Worm (Caenorhabditis elegans): ENCODE results near the gene T20D4.11.
"Not testable (repeated sequence)": the region's sequence is repeated elsewhere in the genome, so short reads cannot be mapped to it uniquely, and the experiment has no call there.

The T20D4.11 gene

ce11 chrV:3399952-3400351 lies 1.5 kb downstream of the T20D4.11 start, which contains the start of gene T20D4.10:
T20D4.10 (plus strand) TSS chrV:3400252.
- not testable (repeated sequence) for TF ChIP-seq unc-62 (GFP tag; optimal IDR thresholded peaks at IDR 0.05)

ce11 chrV:3408602-3409001 lies 10.1 kb downstream of the T20D4.11 start, which contains the start of gene T20D4.7:
T20D4.7 (plus strand) TSS chrV:3408902.
- TF ChIP-seq unc-62 (GFP tag; optimal IDR thresholded peaks at IDR 0.05), result no peak

ce11 chrV:3409498-3409897 lies 11.0 kb downstream of the T20D4.11 start:
- no peak for TF ChIP-seq unc-62 (GFP tag; optimal IDR thresholded peaks at IDR 0.05)

- TF ChIP-seq unc-62 (GFP tag; optimal IDR thresholded peaks at IDR 0.05), result no peak
Measured at ce11 chrV:3410098-3410570, 11.6 kb downstream of the T20D4.11 start, which contains the start of gene arrd-22. arrd-22 (plus strand) TSS chrV:3410520.

ce11 chrV:3413010-3413409 lies 14.5 kb downstream of the T20D4.11 start, which contains the start of gene txt-11:
txt-11 (plus strand) TSS chrV:3413310.
- no peak for TF ChIP-seq unc-62 (GFP tag; optimal IDR thresholded peaks at IDR 0.05)

ce11 chrV:3417928-3418327 lies 19.4 kb downstream of the T20D4.11 start, which contains the start of gene T20D4.3:
T20D4.3 (plus strand) TSS chrV:3418228.
- no peak for TF ChIP-seq unc-62 (GFP tag; optimal IDR thresholded peaks at IDR 0.05)

ce11 chrV:3424341-3424740 lies 25.9 kb downstream of the T20D4.11 start, which contains the start of gene srab-21:
srab-21 (minus strand) TSS chrV:3424441.
- no peak for TF ChIP-seq unc-62 (GFP tag; optimal IDR thresholded peaks at IDR 0.05)

- no peak for TF ChIP-seq unc-62 (GFP tag; optimal IDR thresholded peaks at IDR 0.05)
Measured at ce11 chrV:3426076-3426475, 27.6 kb downstream of the T20D4.11 start, which contains the start of gene srab-22. srab-22 (plus strand) TSS chrV:3426376.

- no peak for TF ChIP-seq unc-62 (GFP tag; optimal IDR thresholded peaks at IDR 0.05)
Measured at ce11 chrV:3428697-3429096, 30.2 kb downstream of the T20D4.11 start, which contains the start of gene srab-20. srab-20 (plus strand) TSS chrV:3428997.

ce11 chrV:3431535-3431990 lies 33.1 kb downstream of the T20D4.11 start, which contains the start of the genes T20D4.19 and srj-9:
T20D4.19 (minus strand) TSS chrV:3431635.
srj-9 (plus strand) TSS chrV:3431940.
- no peak for TF ChIP-seq unc-62 (GFP tag; optimal IDR thresholded peaks at IDR 0.05)

ce11 chrV:3442609-3443008 lies 44.1 kb downstream of the T20D4.11 start:
- no peak for TF ChIP-seq unc-62 (GFP tag; optimal IDR thresholded peaks at IDR 0.05)

ce11 chrV:3444777-3445089 lies 46.2 kb downstream of the T20D4.11 start, which contains the start of gene cfz-2:
cfz-2 (minus strand) TSS chrV:3444877.
- TF ChIP-seq unc-62 (GFP tag; optimal IDR thresholded peaks at IDR 0.05), result no peak

ce11 chrV:3445090-3445832 lies 46.8 kb downstream of the T20D4.11 start:
- no peak for TF ChIP-seq unc-62 (GFP tag; optimal IDR thresholded peaks at IDR 0.05)

Data from whole organism, dauer.